Fruit fly (Drosophila melanogaster): ENCODE measurements around the gene Gorab.
A peak's percentile ranks its signal among the peaks of the same experiment; 100 is the strongest.

Gene Gorab

DNA sequence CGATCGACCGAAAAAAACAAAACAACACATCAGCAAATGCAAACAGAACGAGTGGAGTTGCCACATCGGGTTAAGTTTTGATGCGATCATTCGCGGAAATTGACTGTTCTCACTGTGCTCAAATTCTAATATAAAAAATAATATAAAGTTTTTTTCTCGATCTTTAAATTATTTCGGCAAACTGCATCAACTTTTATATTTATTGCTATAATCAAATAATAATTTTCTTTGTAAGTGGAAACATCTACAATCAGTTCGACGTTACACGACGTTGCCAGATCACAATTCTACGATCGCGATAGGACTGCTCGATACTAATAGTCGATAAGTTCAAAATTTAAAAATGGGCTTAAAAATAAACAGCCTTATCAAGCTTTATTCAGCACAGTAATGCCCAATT lies at the start of gene Gorab:
Gene Gorab (minus strand): TSS at position 58 of the 400 bp plus-strand sequence.
- TF ChIP-seq lola (GFP tag; optimal IDR thresholded peaks at IDR 0.05) (no peak), Mio (GFP tag; optimal IDR thresholded peaks at IDR 0.05) (peak; percentile 2), Dif (GFP tag; optimal IDR thresholded peaks at IDR 0.05; ENCODE audit: partially characterized antibody) (no peak), foxo (GFP tag; optimal IDR thresholded peaks at IDR 0.05) (peak in 1 of 2 experiments; percentile 87), br (GFP tag; optimal IDR thresholded peaks at IDR 0.05) (peak; percentile 74), CrebA (GFP tag; optimal IDR thresholded peaks at IDR 0.05; ENCODE audit: borderline replicate concordance) (no peak), dsf (GFP tag; optimal IDR thresholded peaks at IDR 0.05; ENCODE audit: borderline replicate concordance) (peak; percentile 70), Hnf4 (GFP tag; optimal IDR thresholded peaks at IDR 0.05) (peak; percentile 88), usp (GFP tag; optimal IDR thresholded peaks at IDR 0.05) (no peak), jim (GFP tag; optimal IDR thresholded peaks at IDR 0.05) (peak; percentile 50), h (GFP tag; optimal IDR thresholded peaks at IDR 0.05) (peak; percentile 92), woc (GFP tag; optimal IDR thresholded peaks at IDR 0.05) (peak; percentile 70), HLH106 (tag; optimal IDR thresholded peaks at IDR 0.05) (peak; percentile 92), GATAd (GFP tag; optimal IDR thresholded peaks at IDR 0.05) (peak; percentile 67), sv (GFP tag; optimal IDR thresholded peaks at IDR 0.05) (peak; percentile 87), Hr83 (GFP tag; optimal IDR thresholded peaks at IDR 0.05; ENCODE audit: poor library complexity, severe bottlenecking) (peak; percentile 74), CG9705 (GFP tag; optimal IDR thresholded peaks at IDR 0.05) (peak; percentile 67), N (GFP tag; optimal IDR thresholded peaks at IDR 0.05) (no peak), Myc (optimal IDR thresholded peaks at IDR 0.05) (no peak), brk (GFP tag; optimal IDR thresholded peaks at IDR 0.05) (peak; percentile 74), fru (GFP tag; optimal IDR thresholded peaks at IDR 0.05) (peak; percentile 80), CG32264 (GFP tag; optimal IDR thresholded peaks at IDR 0.05) (peak; percentile 75), Vsx2 (GFP tag; optimal IDR thresholded peaks at IDR 0.05; ENCODE audit: partially characterized antibody) (no peak), Rel (GFP tag; optimal IDR thresholded peaks at IDR 0.05) (no peak), Rel (tag; optimal IDR thresholded peaks at IDR 0.05) (peak; percentile 59), tai (GFP tag; optimal IDR thresholded peaks at IDR 0.05) (no peak), Abd-B (GFP tag; optimal IDR thresholded peaks at IDR 0.05) (no peak), rgr (GFP tag; optimal IDR thresholded peaks at IDR 0.05) (peak; percentile 89), OdsH (GFP tag; optimal IDR thresholded peaks at IDR 0.05) (peak; percentile 84), sage (GFP tag; optimal IDR thresholded peaks at IDR 0.05) (peak; percentile 77), Hr78 (GFP tag; optimal IDR thresholded peaks at IDR 0.05) (no peak), pan (optimal IDR thresholded peaks at IDR 0.05) (no peak), ey (GFP tag; optimal IDR thresholded peaks at IDR 0.05) (peak; percentile 87), dl (GFP tag; optimal IDR thresholded peaks at IDR 0.05; ENCODE audit: insufficient read depth in 1 of 2, partially characterized antibody in 2 of 2) (no peak), Sp1 (GFP tag; optimal IDR thresholded peaks at IDR 0.05) (peak; percentile 72), psq (GFP tag; optimal IDR thresholded peaks at IDR 0.05) (peak; percentile 78), Dfd (GFP tag; optimal IDR thresholded peaks at IDR 0.05) (no peak), dmrt93B (GFP tag; optimal IDR thresholded peaks at IDR 0.05) (peak; percentile 87), Jra (GFP tag; optimal IDR thresholded peaks at IDR 0.05) (peak; percentile 56)

DNA sequence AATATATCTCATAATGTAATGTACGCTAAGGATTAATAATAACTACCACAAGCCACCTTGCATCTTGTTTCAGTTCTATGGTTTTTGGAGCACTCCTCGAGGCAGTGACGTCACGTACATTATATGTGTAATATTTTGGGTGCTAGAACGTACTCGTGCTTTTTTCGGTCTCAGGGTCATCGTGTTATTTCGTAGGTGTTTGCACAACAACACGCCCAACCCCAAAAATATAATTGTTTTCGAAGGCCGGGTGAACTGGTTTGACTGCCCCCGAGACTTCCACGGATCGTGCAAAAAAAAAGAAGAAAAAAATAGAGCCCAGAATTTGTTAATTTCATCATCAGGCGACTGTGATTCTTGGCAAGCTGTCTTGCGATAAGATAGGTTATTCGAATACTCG lies 47.9 kb upstream of the Gorab start:
- TF ChIP-seq Rel (GFP tag; optimal IDR thresholded peaks at IDR 0.05) (no peak), Rel (tag; optimal IDR thresholded peaks at IDR 0.05) (no peak), dmrt93B (GFP tag; optimal IDR thresholded peaks at IDR 0.05) (no peak), CG32264 (GFP tag; optimal IDR thresholded peaks at IDR 0.05) (no peak), usp (GFP tag; optimal IDR thresholded peaks at IDR 0.05) (no peak), Hr83 (GFP tag; optimal IDR thresholded peaks at IDR 0.05; ENCODE audit: poor library complexity, severe bottlenecking) (no peak), HLH106 (tag; optimal IDR thresholded peaks at IDR 0.05) (no peak), CG9705 (GFP tag; optimal IDR thresholded peaks at IDR 0.05) (no peak), jim (GFP tag; optimal IDR thresholded peaks at IDR 0.05) (no peak), rgr (GFP tag; optimal IDR thresholded peaks at IDR 0.05) (no peak), N (GFP tag; optimal IDR thresholded peaks at IDR 0.05) (no peak), Mio (GFP tag; optimal IDR thresholded peaks at IDR 0.05) (no peak), psq (GFP tag; optimal IDR thresholded peaks at IDR 0.05) (no peak), brk (GFP tag; optimal IDR thresholded peaks at IDR 0.05) (no peak), Sp1 (GFP tag; optimal IDR thresholded peaks at IDR 0.05) (no peak), GATAd (GFP tag; optimal IDR thresholded peaks at IDR 0.05) (no peak), lola (GFP tag; optimal IDR thresholded peaks at IDR 0.05) (no peak), OdsH (GFP tag; optimal IDR thresholded peaks at IDR 0.05) (no peak), Hr78 (GFP tag; optimal IDR thresholded peaks at IDR 0.05) (no peak), CrebA (GFP tag; optimal IDR thresholded peaks at IDR 0.05; ENCODE audit: borderline replicate concordance) (no peak)

All from whole organism, wandering third instar larva.